Worm (Caenorhabditis elegans) whole organism, L4/young adult: Measurements from ENCODE around the gene mam-4.

Experiments used
- dao-5 ChIP-seq: sonication (generic microtip); optimal IDR thresholded peaks from 2 replicates; lab custom pipeline; 2016; ENCODE audit warnings: missing genotype, missing genetic modification characterization, moderate library complexity, missing compliant biosample characterization
- him-1 ChIP-seq: sonication (generic microtip); optimal IDR thresholded peaks from 2 replicates; lab custom pipeline; 2016; ENCODE audit warnings: missing genotype, missing genetic modification reagents, missing genetic modification characterization, missing compliant biosample characterization

- TF ChIP-seq dao-5 (tag; lab: Kevin White, UChicago), result no peak
- no peak for TF ChIP-seq him-1 (tag; lab: Kevin White, UChicago)
Measured at ce11 chrV:11223698-11224097, 24.2 kb upstream of the mam-4 start.
